Worm (Caenorhabditis elegans): ENCODE measurements around the gene W02B12.11.

W02B12.11 gene

DNA sequence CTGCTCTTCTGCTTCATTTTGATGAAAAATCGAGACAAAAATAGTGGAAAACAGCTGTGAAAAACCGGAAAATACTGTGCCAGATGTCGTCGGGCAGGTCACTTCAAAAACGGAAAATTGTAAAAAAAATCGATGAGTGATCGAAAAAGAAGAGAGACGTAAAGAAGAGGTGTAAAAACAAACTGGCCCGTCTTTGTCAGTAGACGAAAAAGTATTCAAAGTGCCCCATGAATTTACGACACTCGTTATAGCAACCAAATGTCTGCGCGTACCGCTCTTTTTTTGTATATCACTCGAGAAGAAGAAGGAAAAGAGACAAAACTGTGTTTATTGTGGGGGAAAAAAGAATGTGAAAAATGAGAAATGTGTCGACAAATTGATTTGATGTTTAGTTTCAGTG is 11.5 kb downstream of the W02B12.11 start, which contains the start of gene twk-5:
twk-5 (minus strand) TSS at position 101 of the 400 bp plus-strand sequence.
- TF ChIP-seq unc-62 (GFP tag; optimal IDR thresholded peaks at IDR 0.05) (no peak), blmp-1 (tag; optimal IDR thresholded peaks at IDR 0.05; ENCODE audit: insufficient read depth) (peak; percentile 8)

- TF ChIP-seq nhr-25 (tag; optimal IDR thresholded peaks at IDR 0.05) (peak; percentile 19), unc-62 (GFP tag; optimal IDR thresholded peaks at IDR 0.05) (no peak), sma-3 (GFP tag; optimal IDR thresholded peaks at IDR 0.05) (peak; percentile 13)
Observed at ce11 chrII:11486698-11487234, 13.1 kb downstream of the W02B12.11 start, which contains the start of gene ttr-18. TSS of gene ttr-18 (minus strand) at chrII:11486748.

DNA sequence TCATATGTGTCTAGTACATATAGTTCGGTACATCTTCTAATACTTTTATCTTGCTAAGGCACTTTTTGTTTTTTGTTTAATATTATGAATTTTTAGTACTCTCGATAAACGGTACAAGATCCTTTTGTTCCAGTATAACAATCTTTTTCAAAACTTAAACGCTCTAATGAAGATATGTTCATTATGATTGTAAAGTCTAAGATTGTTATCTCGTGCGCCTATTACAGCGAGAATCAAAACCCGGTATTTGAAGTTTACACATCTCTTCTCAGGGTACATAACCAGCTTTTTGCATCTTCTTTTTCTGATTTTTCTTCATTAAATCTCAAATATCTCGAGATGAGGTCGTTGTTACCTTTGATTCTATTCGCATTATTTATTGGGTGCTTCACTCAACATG is 14.3 kb downstream of the W02B12.11 start, which contains the start of gene B0334.13:
B0334.13 (plus strand) TSS at position 301 of the 400 bp plus-strand sequence.
- TF ChIP-seq ztf-11 (tag; optimal IDR thresholded peaks at IDR 0.05): no peak
- TF ChIP-seq unc-39 (tag; optimal IDR thresholded peaks at IDR 0.05): no peak
- no peak for TF ChIP-seq nhr-6 (tag; optimal IDR thresholded peaks at IDR 0.05)
- TF ChIP-seq egl-27 (tag; optimal IDR thresholded peaks at IDR 0.05): no peak
- no peak for TF ChIP-seq ceh-16 (tag; optimal IDR thresholded peaks at IDR 0.05)
- TF ChIP-seq Y55F3AM.14 (GFP tag; optimal IDR thresholded peaks at IDR 0.05): no peak
- no peak for TF ChIP-seq blmp-1 (tag; optimal IDR thresholded peaks at IDR 0.05; ENCODE audit: insufficient read depth)
- no peak for TF ChIP-seq gmeb-1 (tag; optimal IDR thresholded peaks at IDR 0.05)
- no peak for TF ChIP-seq ama-1 (optimal IDR thresholded peaks at IDR 0.05)
- TF ChIP-seq nhr-10 (tag; optimal IDR thresholded peaks at IDR 0.05): no peak
- TF ChIP-seq skn-1 (tag; optimal IDR thresholded peaks at IDR 0.05): no peak
- no peak for TF ChIP-seq ztf-1 (GFP tag; conservative IDR thresholded peaks at IDR 0.05)
- no peak for TF ChIP-seq nhr-12 (tag; optimal IDR thresholded peaks at IDR 0.05)
- TF ChIP-seq nhr-77 (tag; optimal IDR thresholded peaks at IDR 0.05): no peak
- no peak for TF ChIP-seq ZK546.5 (tag; optimal IDR thresholded peaks at IDR 0.05)

DNA sequence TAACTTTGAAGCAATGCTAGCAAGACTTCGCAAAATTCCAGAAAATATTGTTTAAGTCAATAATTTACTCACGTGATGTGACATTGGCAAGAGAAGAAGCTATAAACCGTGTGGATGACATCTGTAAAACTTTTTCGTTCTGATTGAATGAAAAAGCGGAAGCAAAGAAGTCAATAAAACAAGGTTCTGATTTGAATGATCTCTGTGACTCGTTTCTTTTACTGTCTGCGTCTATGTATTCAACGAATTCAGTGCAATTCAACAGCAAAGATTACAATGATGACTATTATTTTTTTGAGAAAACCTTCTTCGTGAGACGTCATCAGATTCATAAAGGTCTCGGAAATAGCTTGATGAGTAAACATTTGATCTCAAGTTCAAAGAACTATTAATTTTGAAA is 19.2 kb downstream of the W02B12.11 start, which contains the start of gene hacl-1:
hacl-1 (minus strand) TSS at position 121 of the 400 bp plus-strand sequence.
- TF ChIP-seq ztf-1 (GFP tag; conservative IDR thresholded peaks at IDR 0.05) (no peak), nhr-21 (tag; optimal IDR thresholded peaks at IDR 0.05) (peak; percentile 68), C34F6.9 (tag; optimal IDR thresholded peaks at IDR 0.05) (peak; percentile 19), nhr-23 (tag; optimal IDR thresholded peaks at IDR 0.05) (no peak), peb-1 (tag; optimal IDR thresholded peaks at IDR 0.05) (no peak), nhr-129 (tag; optimal IDR thresholded peaks at IDR 0.05) (no peak), lin-39 (tag; optimal IDR thresholded peaks at IDR 0.05) (no peak), alr-1 (tag; optimal IDR thresholded peaks at IDR 0.05) (no peak), aly-2 (tag; optimal IDR thresholded peaks at IDR 0.05) (no peak), nhr-77 (tag; optimal IDR thresholded peaks at IDR 0.05) (no peak), nhr-10 (tag; optimal IDR thresholded peaks at IDR 0.05) (no peak), unc-62 (GFP tag; optimal IDR thresholded peaks at IDR 0.05) (no peak), elt-1 (tag; optimal IDR thresholded peaks at IDR 0.05) (no peak), lin-13 (GFP tag; optimal IDR thresholded peaks at IDR 0.05) (no peak), mdl-1 (tag; optimal IDR thresholded peaks at IDR 0.05) (no peak), snpc-4 (tag; optimal IDR thresholded peaks at IDR 0.05) (no peak), gmeb-1 (tag; optimal IDR thresholded peaks at IDR 0.05) (no peak), mbf-1 (tag; optimal IDR thresholded peaks at IDR 0.05) (no peak), F13H6.1 (tag; optimal IDR thresholded peaks at IDR 0.05) (no peak), ceh-16 (tag; optimal IDR thresholded peaks at IDR 0.05) (no peak), egl-27 (tag; optimal IDR thresholded peaks at IDR 0.05) (no peak), nhr-11 (tag; optimal IDR thresholded peaks at IDR 0.05) (no peak), ceh-82 (tag; optimal IDR thresholded peaks at IDR 0.05) (no peak), Y55F3AM.14 (GFP tag; optimal IDR thresholded peaks at IDR 0.05) (no peak), ama-1 (optimal IDR thresholded peaks at IDR 0.05) (no peak), nhr-237 (tag; optimal IDR thresholded peaks at IDR 0.05) (no peak), elt-3 (tag; optimal IDR thresholded peaks at IDR 0.05) (no peak), unc-55 (GFP tag; optimal IDR thresholded peaks at IDR 0.05) (no peak), skn-1 (tag; optimal IDR thresholded peaks at IDR 0.05) (no peak), sma-3 (GFP tag; optimal IDR thresholded peaks at IDR 0.05) (peak; percentile 63), dmd-4 (tag; optimal IDR thresholded peaks at IDR 0.05) (no peak), blmp-1 (tag; optimal IDR thresholded peaks at IDR 0.05; ENCODE audit: insufficient read depth) (no peak), nhr-12 (tag; optimal IDR thresholded peaks at IDR 0.05) (no peak), lsy-2 (tag; optimal IDR thresholded peaks at IDR 0.05) (peak; percentile 0 to 38), sem-4 (tag; optimal IDR thresholded peaks at IDR 0.05) (no peak), ztf-4 (tag; optimal IDR thresholded peaks at IDR 0.05) (peak; percentile 7), ztf-11 (tag; optimal IDR thresholded peaks at IDR 0.05) (no peak), ZK546.5 (tag; optimal IDR thresholded peaks at IDR 0.05) (no peak), zag-1 (tag; optimal IDR thresholded peaks at IDR 0.05) (no peak), lin-11 (tag; optimal IDR thresholded peaks at IDR 0.05) (no peak), mab-5 (tag; optimal IDR thresholded peaks at IDR 0.05) (no peak), nhr-25 (tag; optimal IDR thresholded peaks at IDR 0.05) (peak; percentile 71), nhr-6 (tag; optimal IDR thresholded peaks at IDR 0.05) (no peak), R02D3.7 (tag; optimal IDR thresholded peaks at IDR 0.05) (no peak), fos-1 (tag; optimal IDR thresholded peaks at IDR 0.05) (peak; percentile 35)

Data from whole organism, L2 larva.